Fruit fly (Drosophila melanogaster) whole organism, embryonic: ENCODE measurements around the gene CG17249.

ENCODE experiments used
- B-H1 ChIP-seq: fragments of 200-800 bp; sonication (Bioruptor generic); IDR thresholded peaks from 3 replicates; pipeline ENCODE4 v1.3.6; 2022; ENCODE audit warnings: missing biosample characterization, missing genetic modification characterization
- CG10366 ChIP-seq: fragments of 200-800 bp; sonication (Bioruptor generic); IDR thresholded peaks from 2 replicates; pipeline ENCODE4 v1.3.6; 2022; ENCODE audit warnings: missing biosample characterization, missing genetic modification characterization
- CG10543 ChIP-seq: fragments of 200-800 bp; sonication (Bioruptor generic); optimal IDR thresholded peaks from 3 replicates; lab custom pipeline; 2017; ENCODE audit warnings: missing biosample characterization, mild to moderate bottlenecking, missing genetic modification characterization, moderate library complexity
- CG15011 ChIP-seq: fragments of 200-800 bp; sonication (Bioruptor generic); optimal IDR thresholded peaks from 3 replicates; lab custom pipeline; 2018; ENCODE audit warnings: missing biosample characterization, mild to moderate bottlenecking, missing genetic modification characterization
- CG15696 ChIP-seq: fragments of 200-800 bp; sonication (Bioruptor generic); optimal IDR thresholded peaks from 2 replicates; lab custom pipeline; 2019; ENCODE audit warnings: missing biosample characterization, mild to moderate bottlenecking, missing genetic modification characterization, moderate library complexity
- CG1792 ChIP-seq: fragments of 200-800 bp; sonication (Bioruptor generic); optimal IDR thresholded peaks from 2 replicates; lab custom pipeline; 2016; ENCODE audit warnings: missing biosample characterization, missing genetic modification characterization
- CG18262 ChIP-seq: fragments of 200-800 bp; optimal IDR thresholded peaks from 3 replicates; lab custom pipeline; 2019; ENCODE audit warnings: missing biosample characterization, mild to moderate bottlenecking, missing genetic modification characterization, moderate library complexity
- CG18476 ChIP-seq: fragments of 200-800 bp; sonication (Bioruptor generic); optimal IDR thresholded peaks from 2 replicates; lab custom pipeline; 2016; ENCODE audit warnings: missing biosample characterization, mild to moderate bottlenecking, missing genetic modification characterization
- CG2129 ChIP-seq: fragments of 200-800 bp; sonication (Bioruptor generic); IDR thresholded peaks from 2 replicates; pipeline ENCODE4 v1.3.6; 2022; ENCODE audit warnings: missing biosample characterization, missing genetic modification characterization; ENCODE audit not compliant: partially characterized antibody
- CG2875 ChIP-seq: fragments of 200-800 bp; sonication (Bioruptor generic); optimal IDR thresholded peaks from 2 replicates; lab custom pipeline; 2017; ENCODE audit warnings: missing biosample characterization, mild to moderate bottlenecking, missing genetic modification characterization, missing genetic modification reagents
- CG33213 ChIP-seq: fragments of 200-800 bp; sonication (Bioruptor generic); optimal IDR thresholded peaks from 3 replicates; lab custom pipeline; 2016; ENCODE audit warnings: missing biosample characterization, missing genetic modification characterization
- CG5953 ChIP-seq: fragments of 200-800 bp; sonication (Bioruptor generic); IDR thresholded peaks from 2 replicates; pipeline ENCODE4 v1.3.6; 2022; ENCODE audit warnings: missing biosample characterization, missing genetic modification characterization
- CG7786 ChIP-seq: fragments of 200-800 bp; sonication (Bioruptor generic); optimal IDR thresholded peaks from 2 replicates; lab custom pipeline; 2016; ENCODE audit warnings: missing biosample characterization, missing genetic modification characterization
- CG7839 ChIP-seq: fragments of 200-800 bp; sonication (Bioruptor generic); optimal IDR thresholded peaks from 3 replicates; lab custom pipeline; 2018; ENCODE audit warnings: missing biosample characterization, mild to moderate bottlenecking, missing genetic modification characterization, moderate library complexity
- Dek ChIP-seq: fragments of 200-800 bp; sonication (Bioruptor generic); optimal IDR thresholded peaks from 3 replicates; lab custom pipeline; 2019; ENCODE audit warnings: missing biosample characterization, mild to moderate bottlenecking, missing genetic modification characterization, moderate library complexity
- Dll ChIP-seq: fragments of 200-800 bp; sonication (Bioruptor generic); IDR thresholded peaks from 4 replicates; pipeline ENCODE4 v1.3.6; 2022; ENCODE audit warnings: missing biosample characterization, missing genetic modification characterization; ENCODE audit not compliant: partially characterized antibody
- Elba2 ChIP-seq: fragments of 200-800 bp; sonication (Bioruptor generic); optimal IDR thresholded peaks from 3 replicates; lab custom pipeline; 2016; ENCODE audit warnings: missing biosample characterization, missing genetic modification characterization
- Hr78 ChIP-seq, 2 experiments: fragments of 200-800 bp in 1 of 2; fragments of >200 bp in 1 of 2; sonication (Bioruptor generic) in 1 of 2; optimal IDR thresholded peaks; 2 replicates each; lab custom pipeline; 2017 to 2019; ENCODE audit warnings: missing biosample characterization in 2 of 2, missing genetic modification characterization in 2 of 2, mild to moderate bottlenecking in 1 of 2, moderate library complexity in 1 of 2
- Lim3 ChIP-seq: fragments of 200-800 bp; sonication (Bioruptor generic); IDR thresholded peaks from 2 replicates; pipeline ENCODE4 v1.3.6; 2022; ENCODE audit warnings: missing biosample characterization, missing genetic modification characterization
- Mrtf ChIP-seq: fragments of 200-800 bp; sonication (Bioruptor generic); IDR thresholded peaks from 3 replicates; pipeline ENCODE4 v1.3.6; 2022; ENCODE audit warnings: missing biosample characterization, missing genetic modification characterization
- NC2β ChIP-seq: fragments of 200-800 bp; sonication (Bioruptor generic); optimal IDR thresholded peaks from 2 replicates; lab custom pipeline; 2016; ENCODE audit warnings: missing biosample characterization, missing genetic modification characterization
- NFAT ChIP-seq: fragments of 200-800 bp; sonication (Bioruptor generic); IDR thresholded peaks from 2 replicates; pipeline ENCODE4 v1.3.6; 2022; ENCODE audit warnings: missing biosample characterization, missing genetic modification characterization
- NK7.1 ChIP-seq: fragments of 200-800 bp; sonication (Bioruptor generic); optimal IDR thresholded peaks from 3 replicates; lab custom pipeline; 2016; ENCODE audit warnings: missing biosample characterization, missing genetic modification characterization
- Oli ChIP-seq: fragments of 200-800 bp; sonication (Bioruptor generic); optimal IDR thresholded peaks from 2 replicates; lab custom pipeline; 2018; ENCODE audit warnings: missing biosample characterization, mild to moderate bottlenecking, missing genetic modification characterization, moderate library complexity
- Poxn ChIP-seq: fragments of 200-800 bp; sonication (Bioruptor generic); IDR thresholded peaks from 2 replicates; pipeline ENCODE4 v1.3.6; 2022; ENCODE audit warnings: missing biosample characterization, missing genetic modification characterization
- Ptx1 ChIP-seq: fragments of 200-800 bp; sonication (Bioruptor generic); IDR thresholded peaks from 2 replicates; pipeline ENCODE4 v1.3.6; 2022; ENCODE audit warnings: missing biosample characterization, missing genetic modification characterization
- Scr ChIP-seq: fragments of 200-800 bp; sonication (Bioruptor generic); IDR thresholded peaks from 2 replicates; pipeline ENCODE4 v1.3.6; 2022; ENCODE audit warnings: missing biosample characterization, missing genetic modification characterization; ENCODE audit not compliant: partially characterized antibody
- Sox102F ChIP-seq: fragments of 200-800 bp; sonication (Bioruptor generic); optimal IDR thresholded peaks from 2 replicates; lab custom pipeline; 2018; ENCODE audit warnings: missing biosample characterization, mild to moderate bottlenecking, missing genetic modification characterization, moderate library complexity
- Xbp1 ChIP-seq: fragments of 200-800 bp; sonication (Bioruptor generic); optimal IDR thresholded peaks from 3 replicates; lab custom pipeline; 2016; ENCODE audit warnings: missing biosample characterization, mild to moderate bottlenecking, missing genetic modification characterization
- caup ChIP-seq: fragments of 200-800 bp; sonication (Bioruptor generic); optimal IDR thresholded peaks from 3 replicates; lab custom pipeline; 2017; ENCODE audit warnings: missing biosample characterization, mild to moderate bottlenecking, missing genetic modification characterization, moderate library complexity; ENCODE audit not compliant: severe bottlenecking
- chinmo ChIP-seq: fragments of 200-800 bp; sonication (Bioruptor generic); IDR thresholded peaks from 4 replicates; pipeline ENCODE4 v1.3.6; 2022; ENCODE audit warnings: missing biosample characterization, missing genetic modification characterization; ENCODE audit not compliant: partially characterized antibody
- danr ChIP-seq: fragments of 200-800 bp; sonication (Bioruptor generic); IDR thresholded peaks from 2 replicates; pipeline ENCODE4 v1.3.6; 2022; ENCODE audit warnings: missing biosample characterization, missing genetic modification characterization
- dysf ChIP-seq: fragments of 200-800 bp; sonication (Bioruptor generic); IDR thresholded peaks from 3 replicates; pipeline ENCODE4 v1.3.6; 2022; ENCODE audit warnings: missing biosample characterization, missing genetic modification characterization
- exex ChIP-seq: fragments of 200-800 bp; sonication (Bioruptor generic); optimal IDR thresholded peaks from 4 replicates; lab custom pipeline; 2018; ENCODE audit warnings: missing biosample characterization, mild to moderate bottlenecking, missing genetic modification characterization, moderate library complexity
- fd64A ChIP-seq: fragments of 200-800 bp; sonication (Bioruptor generic); optimal IDR thresholded peaks from 3 replicates; lab custom pipeline; 2018; ENCODE audit warnings: missing biosample characterization, mild to moderate bottlenecking, missing genetic modification characterization
- inv ChIP-seq: fragments of 200-800 bp; sonication (Bioruptor generic); IDR thresholded peaks from 2 replicates; pipeline ENCODE4 v1.3.6; 2022; ENCODE audit warnings: missing biosample characterization, missing genetic modification characterization; ENCODE audit not compliant: partially characterized antibody
- jumu ChIP-seq: fragments of 200-800 bp; sonication (Bioruptor generic); optimal IDR thresholded peaks from 3 replicates; lab custom pipeline; 2016; ENCODE audit warnings: missing biosample characterization, missing genetic modification characterization
- nau ChIP-seq: fragments of 200-800 bp; sonication (Bioruptor generic); optimal IDR thresholded peaks from 3 replicates; lab custom pipeline; 2017; ENCODE audit warnings: missing biosample characterization, mild to moderate bottlenecking, missing genetic modification characterization, missing genetic modification reagents
- nerfin-2 ChIP-seq: fragments of 200-800 bp; sonication (Bioruptor generic); IDR thresholded peaks from 2 replicates; pipeline ENCODE4 v1.3.6; 2022; ENCODE audit warnings: missing biosample characterization, missing genetic modification characterization; ENCODE audit not compliant: partially characterized antibody
- nmo ChIP-seq: fragments of 200-800 bp; sonication (Bioruptor generic); optimal IDR thresholded peaks from 2 replicates; lab custom pipeline; 2018; ENCODE audit warnings: missing biosample characterization, mild to moderate bottlenecking, missing genetic modification characterization, moderate library complexity
- nom ChIP-seq: fragments of 200-800 bp; sonication (Bioruptor generic); optimal IDR thresholded peaks from 2 replicates; lab custom pipeline; 2017; ENCODE audit warnings: missing biosample characterization, missing genetic modification characterization, mild to moderate bottlenecking, moderate library complexity, missing genetic modification reagents
- odd ChIP-seq: fragments of 200-800 bp; sonication (Bioruptor generic); optimal IDR thresholded peaks from 2 replicates; lab custom pipeline; 2017; ENCODE audit warnings: missing biosample characterization, mild to moderate bottlenecking, missing genetic modification characterization
- pho ChIP-seq: fragments of 200-800 bp; sonication (Bioruptor generic); optimal IDR thresholded peaks from 2 replicates; lab custom pipeline; 2016; ENCODE audit warnings: missing biosample characterization, missing genetic modification characterization
- sisA ChIP-seq: fragments of 200-800 bp; sonication (Bioruptor generic); IDR thresholded peaks from 2 replicates; pipeline ENCODE4 v1.3.6; 2022; ENCODE audit warnings: missing biosample characterization, missing genetic modification characterization
- sr ChIP-seq: fragments of 200-800 bp; sonication (Bioruptor generic); IDR thresholded peaks from 3 replicates; pipeline ENCODE4 v1.3.6; 2022; ENCODE audit warnings: missing biosample characterization, missing genetic modification characterization
- ttk ChIP-seq: fragments of 200-800 bp; sonication (Bioruptor generic); IDR thresholded peaks from 2 replicates; pipeline ENCODE4 v2.1.2; 2022; ENCODE audit warnings: missing biosample characterization, missing genetic modification characterization
- vnd ChIP-seq: fragments of 200-800 bp; sonication (Bioruptor generic); IDR thresholded peaks from 3 replicates; pipeline ENCODE4 v1.3.6; 2022; ENCODE audit warnings: missing biosample characterization, missing genetic modification characterization; ENCODE audit not compliant: partially characterized antibody

CG17249 gene

dm6 chr3L:1615701-1616100, 31.6 kb downstream of the CG17249 start, which contains the start of gene CG12105:
TSS of gene CG12105 (minus strand) at chr3L:1615801.
- no peak for TF ChIP-seq CG7839 (tag; lab: Kevin White, UChicago)
- TF ChIP-seq nom (GFP tag; lab: Kevin White, UChicago), result no peak
- TF ChIP-seq, all 482 proteins: peak for 0

- TF ChIP-seq NC2β (GFP tag; lab: Kevin White, UChicago) (no peak), CG15011 (GFP tag; lab: Kevin White, UChicago) (no peak), sr (0 out of 3 replicates have a peak, but pooled peaks have one; percentile 25), Oli (no peak), NFAT (GFP tag; lab: Robert Waterston, UW) (no peak), nmo (no peak), odd (GFP tag; lab: Kevin White, UChicago) (no peak), Xbp1 (GFP tag; lab: Kevin White, UChicago) (no peak), CG7786 (no peak), CG2875 (no peak), CG1792 (GFP tag; lab: Kevin White, UChicago) (no peak), CG33213 (GFP tag; lab: Kevin White, UChicago) (no peak), Elba2 (GFP tag; lab: Kevin White, UChicago) (no peak), Poxn (GFP tag; lab: Robert Waterston, UW) (no peak), NK7.1 (GFP tag; lab: Kevin White, UChicago) (no peak), CG10366 (GFP tag; lab: Robert Waterston, UW) (no peak), chinmo (GFP tag; lab: Robert Waterston, UW) (0 out of 4 replicates have a peak, but pooled peaks have one; percentile 18), vnd (no peak), ttk (GFP tag; lab: Robert Waterston, UW) (no peak), dysf (no peak), Hr78 (GFP tag; optimal IDR thresholded peaks at IDR 0.05; lab: Kevin White, UChicago) (peak in 1 of 2 experiments; percentile 55), inv (GFP tag; lab: Robert Waterston, UW) (no peak), fd64A (no peak), Scr (no peak), Lim3 (GFP tag; lab: Robert Waterston, UW) (no peak), sisA (no peak), CG15696 (tag; lab: Kevin White, UChicago) (no peak), exex (tag; lab: Kevin White, UChicago) (no peak), Mrtf (no peak), pho (GFP tag; lab: Kevin White, UChicago) (no peak), Dek (tag; lab: Kevin White, UChicago) (no peak), CG5953 (no peak), Ptx1 (no peak), nerfin-2 (GFP tag; lab: Robert Waterston, UW) (no peak), caup (no peak), CG2129 (GFP tag; lab: Robert Waterston, UW) (no peak), B-H1 (no peak), danr (no peak), nau (GFP tag; lab: Kevin White, UChicago) (no peak), jumu (GFP tag; lab: Kevin White, UChicago) (no peak), CG18476 (GFP tag; lab: Kevin White, UChicago) (no peak), CG18262 (tag; lab: Kevin White, UChicago) (no peak), Dll (GFP tag; lab: Robert Waterston, UW) (no peak), CG10543 (GFP tag; lab: Kevin White, UChicago) (peak; percentile 85), Sox102F (no peak)
These were observed 32.7 kb downstream of the CG17249 start for dm6 chr3L:1614465-1615084.
